Fruit fly (Drosophila melanogaster): ENCODE data around the gene Nup160.

DNA sequence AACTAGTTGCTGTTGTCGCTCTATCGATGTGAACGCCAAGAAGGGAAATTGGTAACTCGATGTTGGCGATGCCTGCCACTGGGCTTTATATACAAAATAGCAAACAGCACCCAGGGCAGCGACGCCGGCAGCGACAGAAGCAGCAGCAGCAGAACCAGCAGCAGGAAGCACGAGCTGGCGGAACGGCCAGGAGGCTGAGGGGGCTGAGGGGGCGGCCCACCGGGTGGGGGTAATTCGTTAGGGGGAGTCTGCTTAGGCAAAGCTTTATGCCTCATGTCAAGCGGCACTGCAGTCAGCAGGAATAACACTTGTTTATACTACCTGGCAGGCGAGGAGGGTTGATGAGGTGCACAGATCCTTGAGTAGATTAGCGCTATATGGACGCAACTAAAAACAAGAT, 42.2 kb upstream of the Nup160 start, which contains the start of gene AstC:
- no peak for TF ChIP-seq CG14711 (tag; optimal IDR thresholded peaks at IDR 0.05)
- no peak for TF ChIP-seq kay (GFP tag; ENCODE audit: borderline replicate concordance)
- TF ChIP-seq CG1620 (GFP tag; optimal IDR thresholded peaks at IDR 0.05), result no peak
- no peak for TF ChIP-seq Clk (GFP tag; optimal IDR thresholded peaks at IDR 0.05)
- TF ChIP-seq tj (GFP tag; optimal IDR thresholded peaks at IDR 0.05), result no peak
- no peak for TF ChIP-seq cic (GFP tag; optimal IDR thresholded peaks at IDR 0.05)
